Fruit fly (Drosophila melanogaster) whole organism, embryonic: ENCODE data around the gene CG15024.

Experiments used
- Adf1 ChIP-seq: fragments of 200-800 bp; sonication (Bioruptor generic); IDR thresholded peaks from 2 replicates; pipeline ENCODE4 v1.3.6; 2022; ENCODE audit warnings: missing biosample characterization, missing genetic modification characterization
- Atf3 ChIP-seq: fragments of 200-800 bp; sonication (Bioruptor generic); optimal IDR thresholded peaks from 3 replicates; lab custom pipeline; 2016; ENCODE audit warnings: missing biosample characterization, missing genetic modification characterization
- BEAF-32 ChIP-seq: fragments of 200-800 bp; sonication (Bioruptor generic); optimal IDR thresholded peaks from 3 replicates; lab custom pipeline; 2017; ENCODE audit warnings: missing biosample characterization, missing genetic modification characterization, mild to moderate bottlenecking, moderate library complexity, missing genetic modification reagents
- C15 ChIP-seq: fragments of 200-800 bp; sonication (Bioruptor generic); IDR thresholded peaks from 3 replicates; pipeline ENCODE4 v1.3.6; 2022; ENCODE audit warnings: missing biosample characterization, missing genetic modification characterization
- CG11085 ChIP-seq: fragments of 200-800 bp; sonication (Bioruptor generic); IDR thresholded peaks from 2 replicates; pipeline ENCODE4 v1.3.6; 2022; ENCODE audit warnings: missing biosample characterization, missing genetic modification characterization
- CG11398 ChIP-seq: fragments of 200-800 bp; sonication (Bioruptor generic); optimal IDR thresholded peaks from 2 replicates; lab custom pipeline; 2016; ENCODE audit warnings: missing biosample characterization, missing genetic modification characterization
- CG12071 ChIP-seq: fragments of 200-800 bp; sonication (Bioruptor generic); optimal IDR thresholded peaks from 3 replicates; lab custom pipeline; 2018; ENCODE audit warnings: missing biosample characterization, mild to moderate bottlenecking, missing genetic modification characterization
- CG12219 ChIP-seq: fragments of 200-800 bp; sonication (Bioruptor generic); optimal IDR thresholded peaks from 3 replicates; lab custom pipeline; 2018; ENCODE audit warnings: missing biosample characterization, mild to moderate bottlenecking, missing genetic modification characterization
- CG12659 ChIP-seq: fragments of 200-800 bp; sonication (Bioruptor generic); optimal IDR thresholded peaks from 3 replicates; lab custom pipeline; 2017; ENCODE audit warnings: mild to moderate bottlenecking, missing biosample characterization, missing genetic modification reagents, missing genetic modification characterization
- CG13123 ChIP-seq: fragments of 200-800 bp; sonication (Bioruptor generic); optimal IDR thresholded peaks from 2 replicates; lab custom pipeline; 2016; ENCODE audit warnings: missing biosample characterization, missing genetic modification characterization
- CG14667 ChIP-seq: fragments of 200-800 bp; sonication (Bioruptor generic); IDR thresholded peaks from 2 replicates; pipeline ENCODE4 v1.3.6; 2022; ENCODE audit warnings: missing biosample characterization, missing genetic modification characterization
- CG14860 ChIP-seq: fragments of 200-800 bp; sonication (Bioruptor generic); IDR thresholded peaks from 3 replicates; pipeline ENCODE4 v1.3.6; 2022; ENCODE audit warnings: missing biosample characterization, missing genetic modification characterization; ENCODE audit not compliant: partially characterized antibody
- CG1529 ChIP-seq: fragments of 200-800 bp; sonication (Bioruptor generic); optimal IDR thresholded peaks from 3 replicates; lab custom pipeline; 2018; ENCODE audit warnings: missing biosample characterization, missing genetic modification characterization
- CG1832 ChIP-seq: fragments of 200-800 bp; sonication (Bioruptor generic); optimal IDR thresholded peaks from 2 replicates; lab custom pipeline; 2017; ENCODE audit warnings: missing biosample characterization, mild to moderate bottlenecking, missing genetic modification characterization, inconsistent platforms
- CG2202 ChIP-seq: fragments of 200-800 bp; sonication (Bioruptor generic); optimal IDR thresholded peaks from 2 replicates; lab custom pipeline; 2018; ENCODE audit warnings: missing biosample characterization, mild to moderate bottlenecking, missing genetic modification characterization
- CG30431 ChIP-seq: fragments of 200-800 bp; sonication (Bioruptor generic); optimal IDR thresholded peaks from 2 replicates; lab custom pipeline; 2017; ENCODE audit warnings: missing biosample characterization, missing genetic modification characterization
- CG3065 ChIP-seq: fragments of 200-800 bp; sonication (Bioruptor generic); optimal IDR thresholded peaks from 2 replicates; lab custom pipeline; 2016; ENCODE audit warnings: missing biosample characterization, missing genetic modification characterization
- CG31388 ChIP-seq: fragments of 200-800 bp; sonication (Bioruptor generic); optimal IDR thresholded peaks from 2 replicates; lab custom pipeline; 2016; ENCODE audit warnings: missing biosample characterization, missing genetic modification characterization
- CG31441 ChIP-seq: fragments of 200-800 bp; sonication (Bioruptor generic); IDR thresholded peaks from 2 replicates; pipeline ENCODE4 v1.3.6; 2022; ENCODE audit warnings: missing biosample characterization, missing genetic modification characterization
- CG3163 ChIP-seq: fragments of 200-800 bp; sonication (Bioruptor generic); optimal IDR thresholded peaks from 3 replicates; lab custom pipeline; 2016; ENCODE audit warnings: missing biosample characterization, missing genetic modification characterization
- CG33557 ChIP-seq: fragments of 200-800 bp; sonication (Bioruptor generic); optimal IDR thresholded peaks from 2 replicates; lab custom pipeline; 2019; ENCODE audit warnings: missing biosample characterization, mild to moderate bottlenecking, missing genetic modification characterization, moderate library complexity
- CG34224 ChIP-seq: fragments of 200-800 bp; sonication (Bioruptor generic); IDR thresholded peaks from 3 replicates; pipeline ENCODE4 v1.3.6; 2022; ENCODE audit warnings: missing biosample characterization, missing genetic modification characterization; ENCODE audit not compliant: partially characterized antibody
- CG7357 ChIP-seq: fragments of 200-800 bp; sonication (Bioruptor generic); IDR thresholded peaks from 3 replicates; pipeline ENCODE4 v1.3.6; 2022; ENCODE audit warnings: missing biosample characterization, missing genetic modification characterization
- CG7839 ChIP-seq: fragments of 200-800 bp; sonication (Bioruptor generic); optimal IDR thresholded peaks from 3 replicates; lab custom pipeline; 2018; ENCODE audit warnings: missing biosample characterization, mild to moderate bottlenecking, missing genetic modification characterization, moderate library complexity
- CG7928 ChIP-seq: fragments of 200-800 bp; sonication (Bioruptor generic); optimal IDR thresholded peaks from 2 replicates; lab custom pipeline; 2017; ENCODE audit warnings: missing biosample characterization, mild to moderate bottlenecking, missing genetic modification characterization
- CG9727 ChIP-seq: fragments of 200-800 bp; sonication (Bioruptor generic); optimal IDR thresholded peaks from 3 replicates; lab custom pipeline; 2017; ENCODE audit warnings: missing biosample characterization, mild to moderate bottlenecking, missing genetic modification characterization
- CHES-1-like ChIP-seq: fragments of 200-800 bp; sonication (Bioruptor generic); optimal IDR thresholded peaks from 2 replicates; lab custom pipeline; 2016; ENCODE audit warnings: missing biosample characterization, missing genetic modification characterization
- Hsf ChIP-seq: fragments of 200-800 bp; sonication (Bioruptor generic); optimal IDR thresholded peaks from 3 replicates; lab custom pipeline; 2016; ENCODE audit warnings: missing biosample characterization, missing genetic modification characterization
- Lhr ChIP-seq: fragments of 200-800 bp; sonication (Bioruptor generic); optimal IDR thresholded peaks from 3 replicates; lab custom pipeline; 2017; ENCODE audit warnings: mild to moderate bottlenecking, missing biosample characterization, missing genetic modification reagents, missing genetic modification characterization
- Lim3 ChIP-seq: fragments of 200-800 bp; sonication (Bioruptor generic); IDR thresholded peaks from 2 replicates; pipeline ENCODE4 v1.3.6; 2022; ENCODE audit warnings: missing biosample characterization, missing genetic modification characterization
- Mrtf ChIP-seq: fragments of 200-800 bp; sonication (Bioruptor generic); IDR thresholded peaks from 3 replicates; pipeline ENCODE4 v1.3.6; 2022; ENCODE audit warnings: missing biosample characterization, missing genetic modification characterization
- Nf-YB ChIP-seq: fragments of 200-800 bp; sonication (Bioruptor generic); optimal IDR thresholded peaks from 3 replicates; lab custom pipeline; 2019; ENCODE audit warnings: missing biosample characterization, mild to moderate bottlenecking, missing genetic modification characterization, moderate library complexity
- crc ChIP-seq: fragments of 200-800 bp; sonication (Bioruptor generic); optimal IDR thresholded peaks from 2 replicates; lab custom pipeline; 2016; ENCODE audit warnings: missing biosample characterization, missing genetic modification characterization
- crol ChIP-seq: fragments of 200-800 bp; sonication (Bioruptor generic); IDR thresholded peaks from 2 replicates; pipeline ENCODE4 v1.3.6; 2022; ENCODE audit warnings: missing biosample characterization, missing genetic modification characterization
- cwo ChIP-seq: fragments of 200-800 bp; sonication (Bioruptor generic); optimal IDR thresholded peaks from 3 replicates; lab custom pipeline; 2017; ENCODE audit warnings: missing biosample characterization, missing genetic modification characterization, mild to moderate bottlenecking, moderate library complexity, missing genetic modification reagents
- dan ChIP-seq: fragments of 200-800 bp; sonication (Bioruptor generic); IDR thresholded peaks from 2 replicates; pipeline ENCODE4 v1.3.6; 2022; ENCODE audit warnings: missing biosample characterization, missing genetic modification characterization
- dimm ChIP-seq: fragments of 200-800 bp; sonication (Bioruptor generic); IDR thresholded peaks from 2 replicates; pipeline ENCODE4 v1.3.6; 2022; ENCODE audit warnings: missing biosample characterization, missing genetic modification characterization
- fru ChIP-seq: fragments of >200 bp; optimal IDR thresholded peaks from 2 replicates; lab custom pipeline; 2017
- ken ChIP-seq: fragments of 200-800 bp; sonication (Bioruptor generic); IDR thresholded peaks from 3 replicates; pipeline ENCODE4 v1.3.6; 2022; ENCODE audit warnings: missing biosample characterization, missing genetic modification characterization
- lab ChIP-seq: fragments of 200-800 bp; sonication (Bioruptor generic); optimal IDR thresholded peaks from 3 replicates; lab custom pipeline; 2017; ENCODE audit warnings: missing biosample characterization, missing genetic modification characterization, mild to moderate bottlenecking, moderate library complexity, missing genetic modification reagents
- lbe ChIP-seq: fragments of 200-800 bp; sonication (Bioruptor generic); optimal IDR thresholded peaks from 2 replicates; lab custom pipeline; 2016; ENCODE audit warnings: missing biosample characterization, mild to moderate bottlenecking, missing genetic modification characterization
- pnt ChIP-seq: fragments of 200-800 bp; sonication (Bioruptor generic); optimal IDR thresholded peaks from 3 replicates; lab custom pipeline; 2016; ENCODE audit warnings: missing biosample characterization, missing genetic modification characterization
- prd ChIP-seq, 3 experiments: fragments of >200 bp in 2 of 3; fragments of 200-800 bp in 1 of 3; sonication (Bioruptor generic) in 1 of 3; optimal IDR thresholded peaks in 2 of 3; IDR thresholded peaks in 1 of 3; 2 replicates in 2 of 3; 3 replicates in 1 of 3; pipeline versions ENCODE4 v1.3.6 to Lab custom; 2017 to 2022; ENCODE audit warnings: missing biosample characterization in 1 of 3, missing genetic modification characterization in 1 of 3
- repo ChIP-seq: fragments of 200-800 bp; sonication (Bioruptor generic); optimal IDR thresholded peaks from 2 replicates; lab custom pipeline; 2016; ENCODE audit warnings: missing biosample characterization, missing genetic modification characterization
- row ChIP-seq: fragments of 200-800 bp; sonication (Bioruptor generic); IDR thresholded peaks from 3 replicates; pipeline ENCODE4 v1.3.6; 2022; ENCODE audit warnings: missing biosample characterization, missing genetic modification characterization
- scrt ChIP-seq: fragments of 200-800 bp; sonication (Bioruptor generic); optimal IDR thresholded peaks from 2 replicates; lab custom pipeline; 2018; ENCODE audit warnings: missing biosample characterization, mild to moderate bottlenecking, missing genetic modification characterization, moderate library complexity
- seq ChIP-seq: fragments of 200-800 bp; sonication (Bioruptor generic); IDR thresholded peaks from 2 replicates; pipeline ENCODE4 v1.3.6; 2022; ENCODE audit warnings: missing biosample characterization, missing genetic modification characterization
- stc ChIP-seq: fragments of 200-800 bp; sonication (Bioruptor generic); IDR thresholded peaks from 2 replicates; pipeline ENCODE4 v1.3.6; 2022; ENCODE audit warnings: missing biosample characterization, missing genetic modification characterization
- toy ChIP-seq: fragments of 200-800 bp; sonication (Bioruptor generic); IDR thresholded peaks from 2 replicates; pipeline ENCODE4 v1.3.6; 2022; ENCODE audit warnings: missing biosample characterization, missing genetic modification characterization
- ttk ChIP-seq: fragments of 200-800 bp; sonication (Bioruptor generic); IDR thresholded peaks from 2 replicates; pipeline ENCODE4 v2.1.2; 2022; ENCODE audit warnings: missing biosample characterization, missing genetic modification characterization
- unc-4 ChIP-seq: fragments of 200-800 bp; sonication (Bioruptor generic); IDR thresholded peaks from 2 replicates; pipeline ENCODE4 v1.3.6; 2022; ENCODE audit warnings: missing biosample characterization, missing genetic modification characterization; ENCODE audit not compliant: partially characterized antibody

The CG15024 gene

dm6 chr3L:4412974-4413373 is 50.6 kb downstream of the CG15024 start (continued):
- TF ChIP-seq CG7357 (GFP tag; lab: Robert Waterston, UW), result peak; percentile 65
- TF ChIP-seq ttk, result peak; percentile 65
- TF ChIP-seq Lhr (GFP tag; lab: Kevin White, UChicago), result no peak
- no peak for TF ChIP-seq CG31388 (GFP tag; lab: Kevin White, UChicago)
- TF ChIP-seq CG12071, result no peak
- no peak for TF ChIP-seq scrt
- 0 out of 3 replicates have a peak, but pooled peaks have one; percentile 9 for TF ChIP-seq CG34224 (GFP tag; lab: Robert Waterston, UW)
- peak; percentile 75 for TF ChIP-seq seq
- TF ChIP-seq Mrtf (GFP tag; lab: Robert Waterston, UW), result peak; percentile 69; the same call in 2 of the 3 replicates
- no peak for TF ChIP-seq CG12219 (GFP tag; lab: Kevin White, UChicago)
- TF ChIP-seq CG3163 (GFP tag; lab: Kevin White, UChicago), result no peak
- peak; percentile 4 for TF ChIP-seq CG12659 (GFP tag; lab: Kevin White, UChicago)
- no peak for TF ChIP-seq CG3065 (GFP tag; lab: Kevin White, UChicago)
- no peak for TF ChIP-seq Adf1
- no peak for TF ChIP-seq prd (optimal IDR thresholded peaks at IDR 0.05; lab: Kevin White, UChicago)
- TF ChIP-seq prd (GFP tag; IDR thresholded peaks at IDR 0.05; lab: Robert Waterston, UW), result peak; percentile 65
- TF ChIP-seq Atf3 (GFP tag; lab: Kevin White, UChicago), result no peak
- peak; percentile 27 for TF ChIP-seq CG9727 (GFP tag; lab: Kevin White, UChicago)
- 0 out of 3 replicates have a peak, but pooled peaks have one; percentile 39 for TF ChIP-seq C15 (GFP tag; lab: Robert Waterston, UW)
- no peak for TF ChIP-seq CG1529
- TF ChIP-seq CG14667 (GFP tag; lab: Robert Waterston, UW), result no peak
- no peak for TF ChIP-seq toy
- TF ChIP-seq row (GFP tag; lab: Robert Waterston, UW), result peak; percentile 79
- TF ChIP-seq CHES-1-like (GFP tag; lab: Kevin White, UChicago), result no peak
- no peak for TF ChIP-seq dimm (GFP tag; lab: Robert Waterston, UW)
- TF ChIP-seq CG13123, result peak; percentile 18
- TF ChIP-seq lab (GFP tag; lab: Kevin White, UChicago), result peak; percentile 56
- no peak for TF ChIP-seq CG11398 (GFP tag; lab: Kevin White, UChicago)
- peak; percentile 5 for TF ChIP-seq crc (GFP tag; lab: Kevin White, UChicago)
- TF ChIP-seq lbe (GFP tag; lab: Kevin White, UChicago), result no peak
- no peak for TF ChIP-seq CG2202 (tag; lab: Kevin White, UChicago)
- no peak for TF ChIP-seq dan (GFP tag; lab: Robert Waterston, UW)
- TF ChIP-seq BEAF-32 (GFP tag; lab: Kevin White, UChicago), result no peak
- peak; percentile 29 for TF ChIP-seq CG30431
- TF ChIP-seq CG7928, result no peak
- no peak for TF ChIP-seq ken (GFP tag; lab: Robert Waterston, UW)
- TF ChIP-seq Nf-YB (GFP tag; lab: Kevin White, UChicago), result no peak
- no peak for TF ChIP-seq CG33557 (GFP tag; lab: Kevin White, UChicago)
- TF ChIP-seq CG7839 (tag; lab: Kevin White, UChicago), result peak; percentile 45
- TF ChIP-seq fru, result no peak
- 0 out of 2 replicates have a peak, but pooled peaks have one; percentile 12 for TF ChIP-seq stc (GFP tag; lab: Robert Waterston, UW)
- no peak for TF ChIP-seq cwo
- 0 out of 2 replicates have a peak, but pooled peaks have one; percentile 22 for TF ChIP-seq Lim3
- no peak for TF ChIP-seq crol (GFP tag; lab: Robert Waterston, UW)
- no peak for TF ChIP-seq repo
- TF ChIP-seq CG31441 (GFP tag; lab: Robert Waterston, UW), result no peak
- TF ChIP-seq CG1832 (GFP tag; lab: Kevin White, UChicago), result no peak
- no peak for TF ChIP-seq CG14860 (GFP tag; lab: Robert Waterston, UW)
- peak; percentile 18 for TF ChIP-seq Hsf
- TF ChIP-seq unc-4 (GFP tag; lab: Robert Waterston, UW), result no peak
- peak; percentile 61 for TF ChIP-seq CG11085 (GFP tag; lab: Robert Waterston, UW)
- peak; percentile 22 for TF ChIP-seq pnt (GFP tag; lab: Kevin White, UChicago)
